Fruit fly (Drosophila melanogaster) whole organism, embryonic: Measurements from ENCODE around the gene CG43054.

Experiments
- Adf1 ChIP-seq: fragments of 200-800 bp; sonication (Bioruptor generic); IDR thresholded peaks from 2 replicates; pipeline ENCODE4 v1.3.6; 2022; ENCODE audit warnings: missing biosample characterization, missing genetic modification characterization
- Asciz ChIP-seq: fragments of 200-800 bp; sonication (Bioruptor generic); optimal IDR thresholded peaks from 2 replicates; lab custom pipeline; 2017; ENCODE audit warnings: missing biosample characterization, mild to moderate bottlenecking, missing genetic modification characterization, missing genetic modification reagents
- Bgb ChIP-seq: fragments of 200-800 bp; sonication (Bioruptor generic); IDR thresholded peaks from 2 replicates; pipeline ENCODE4 v1.3.6; 2022; ENCODE audit warnings: missing biosample characterization, missing genetic modification characterization; ENCODE audit not compliant: partially characterized antibody
- CG10462 ChIP-seq: fragments of 200-800 bp; sonication (Bioruptor generic); optimal IDR thresholded peaks from 2 replicates; lab custom pipeline; 2016; ENCODE audit warnings: missing biosample characterization, missing genetic modification characterization
- CG10543 ChIP-seq: fragments of 200-800 bp; sonication (Bioruptor generic); optimal IDR thresholded peaks from 3 replicates; lab custom pipeline; 2017; ENCODE audit warnings: missing biosample characterization, mild to moderate bottlenecking, missing genetic modification characterization, moderate library complexity
- CG11398 ChIP-seq: fragments of 200-800 bp; sonication (Bioruptor generic); optimal IDR thresholded peaks from 2 replicates; lab custom pipeline; 2016; ENCODE audit warnings: missing biosample characterization, missing genetic modification characterization
- CG12104 ChIP-seq: fragments of 200-800 bp; sonication (Bioruptor generic); optimal IDR thresholded peaks from 3 replicates; lab custom pipeline; 2016; ENCODE audit warnings: missing biosample characterization, missing genetic modification characterization
- CG12299 ChIP-seq: fragments of 200-800 bp; sonication (Bioruptor generic); optimal IDR thresholded peaks from 2 replicates; lab custom pipeline; 2018; ENCODE audit warnings: missing biosample characterization, mild to moderate bottlenecking, missing genetic modification characterization
- CG13296 ChIP-seq: fragments of 200-800 bp; sonication (Bioruptor generic); optimal IDR thresholded peaks from 3 replicates; lab custom pipeline; 2018; ENCODE audit warnings: missing biosample characterization, mild to moderate bottlenecking, missing genetic modification characterization
- CG13424 ChIP-seq: fragments of 200-800 bp; sonication (Bioruptor generic); optimal IDR thresholded peaks from 2 replicates; lab custom pipeline; 2019; ENCODE audit warnings: missing biosample characterization, mild to moderate bottlenecking, missing genetic modification characterization, moderate library complexity
- CG16779 ChIP-seq: fragments of 200-800 bp; sonication (Bioruptor generic); IDR thresholded peaks from 2 replicates; pipeline ENCODE4 v1.3.6; 2022; ENCODE audit warnings: missing biosample characterization, missing genetic modification characterization
- CG17385 ChIP-seq: fragments of 200-800 bp; sonication (Bioruptor generic); optimal IDR thresholded peaks from 3 replicates; lab custom pipeline; 2018; ENCODE audit warnings: missing biosample characterization, mild to moderate bottlenecking, missing genetic modification characterization
- CG18619 ChIP-seq: fragments of 200-800 bp; sonication (Bioruptor generic); optimal IDR thresholded peaks from 3 replicates; lab custom pipeline; 2017; ENCODE audit warnings: missing biosample characterization, mild to moderate bottlenecking, missing genetic modification characterization
- CG31224 ChIP-seq: fragments of 200-800 bp; sonication (Bioruptor generic); IDR thresholded peaks from 2 replicates; pipeline ENCODE4 v1.3.6; 2022; ENCODE audit warnings: missing biosample characterization, missing genetic modification characterization
- CG31441 ChIP-seq: fragments of 200-800 bp; sonication (Bioruptor generic); IDR thresholded peaks from 2 replicates; pipeline ENCODE4 v1.3.6; 2022; ENCODE audit warnings: missing biosample characterization, missing genetic modification characterization
- CG3281 ChIP-seq: fragments of 200-800 bp; sonication (Bioruptor generic); optimal IDR thresholded peaks from 3 replicates; lab custom pipeline; 2017; ENCODE audit warnings: missing biosample characterization, mild to moderate bottlenecking, missing genetic modification characterization
- CG3407 ChIP-seq: fragments of 200-800 bp; sonication (Bioruptor generic); optimal IDR thresholded peaks from 2 replicates; lab custom pipeline; 2018; ENCODE audit warnings: missing biosample characterization, mild to moderate bottlenecking, missing genetic modification characterization
- CG34376 ChIP-seq: fragments of 200-800 bp; sonication (Bioruptor generic); optimal IDR thresholded peaks from 2 replicates; lab custom pipeline; 2018; ENCODE audit warnings: missing biosample characterization, mild to moderate bottlenecking, missing genetic modification characterization
- CG34422 ChIP-seq: fragments of 200-800 bp; sonication (Bioruptor generic); IDR thresholded peaks from 3 replicates; pipeline ENCODE4 v1.3.6; 2022; ENCODE audit warnings: missing biosample characterization, missing genetic modification characterization
- CG43689 ChIP-seq: fragments of 200-800 bp; sonication (Bioruptor generic); IDR thresholded peaks from 2 replicates; pipeline ENCODE4 v1.3.6; 2022; ENCODE audit warnings: missing biosample characterization, missing genetic modification characterization
- CG7357 ChIP-seq: fragments of 200-800 bp; sonication (Bioruptor generic); IDR thresholded peaks from 3 replicates; pipeline ENCODE4 v1.3.6; 2022; ENCODE audit warnings: missing biosample characterization, missing genetic modification characterization
- CG7786 ChIP-seq: fragments of 200-800 bp; sonication (Bioruptor generic); optimal IDR thresholded peaks from 2 replicates; lab custom pipeline; 2016; ENCODE audit warnings: missing biosample characterization, missing genetic modification characterization
- CG9797 ChIP-seq: fragments of 200-800 bp; sonication (Bioruptor generic); optimal IDR thresholded peaks from 3 replicates; lab custom pipeline; 2018; ENCODE audit warnings: missing biosample characterization, mild to moderate bottlenecking, missing genetic modification characterization
- D ChIP-seq, 2 experiments: fragments of 200-800 bp in 1 of 2; fragments of >200 bp in 1 of 2; sonication (Bioruptor generic) in 1 of 2; optimal IDR thresholded peaks; 2 replicates in 1 of 2; 3 replicates in 1 of 2; lab custom pipeline; 2017; ENCODE audit warnings: mild to moderate bottlenecking in 1 of 2, missing biosample characterization in 1 of 2, missing genetic modification characterization in 1 of 2, missing genetic modification reagents in 1 of 2
- Drgx ChIP-seq: fragments of 200-800 bp; sonication (Bioruptor generic); IDR thresholded peaks from 2 replicates; pipeline ENCODE4 v1.3.6; 2022; ENCODE audit warnings: missing biosample characterization, missing genetic modification characterization
- HHEX ChIP-seq: fragments of 200-800 bp; sonication (Bioruptor generic); optimal IDR thresholded peaks from 3 replicates; lab custom pipeline; 2017; ENCODE audit warnings: missing biosample characterization, mild to moderate bottlenecking, missing genetic modification characterization, missing genetic modification reagents
- Myb ChIP-seq: fragments of 200-800 bp; sonication (Bioruptor generic); optimal IDR thresholded peaks from 2 replicates; lab custom pipeline; 2016; ENCODE audit warnings: missing biosample characterization, missing genetic modification characterization
- NC2β ChIP-seq: fragments of 200-800 bp; sonication (Bioruptor generic); optimal IDR thresholded peaks from 2 replicates; lab custom pipeline; 2016; ENCODE audit warnings: missing biosample characterization, missing genetic modification characterization
- NK7.1 ChIP-seq: fragments of 200-800 bp; sonication (Bioruptor generic); optimal IDR thresholded peaks from 3 replicates; lab custom pipeline; 2016; ENCODE audit warnings: missing biosample characterization, missing genetic modification characterization
- YL-1 ChIP-seq: fragments of 200-800 bp; sonication (Bioruptor generic); optimal IDR thresholded peaks from 3 replicates; lab custom pipeline; 2017; ENCODE audit warnings: missing biosample characterization, mild to moderate bottlenecking, missing genetic modification characterization
- ac ChIP-seq: fragments of 200-800 bp; sonication (Bioruptor generic); optimal IDR thresholded peaks from 3 replicates; lab custom pipeline; 2017; ENCODE audit warnings: missing biosample characterization, mild to moderate bottlenecking, missing genetic modification characterization
- bcd ChIP-seq: fragments of 200-800 bp; sonication (Bioruptor generic); optimal IDR thresholded peaks from 2 replicates; lab custom pipeline; 2017; ENCODE audit warnings: missing biosample characterization, mild to moderate bottlenecking, missing genetic modification characterization
- cas ChIP-seq: fragments of 200-800 bp; sonication (Bioruptor generic); IDR thresholded peaks from 2 replicates; pipeline ENCODE4 v1.3.6; 2022; ENCODE audit warnings: missing biosample characterization, missing genetic modification characterization
- chn ChIP-seq: fragments of 200-800 bp; sonication (Bioruptor generic); optimal IDR thresholded peaks from 2 replicates; lab custom pipeline; 2016; ENCODE audit warnings: missing biosample characterization, missing genetic modification characterization
- crol ChIP-seq: fragments of 200-800 bp; sonication (Bioruptor generic); IDR thresholded peaks from 2 replicates; pipeline ENCODE4 v1.3.6; 2022; ENCODE audit warnings: missing biosample characterization, missing genetic modification characterization
- dpn ChIP-seq, 2 experiments: fragments of 200-800 bp; sonication (Bioruptor generic); optimal IDR thresholded peaks; 3 replicates each; lab custom pipeline; 2016; ENCODE audit warnings: missing biosample characterization in 2 of 2, missing genetic modification characterization in 2 of 2
- fru ChIP-seq: fragments of >200 bp; optimal IDR thresholded peaks from 2 replicates; lab custom pipeline; 2017
- fu2 ChIP-seq: fragments of 200-800 bp; sonication (Bioruptor generic); optimal IDR thresholded peaks from 2 replicates; lab custom pipeline; 2016; ENCODE audit warnings: missing biosample characterization, missing genetic modification characterization
- gcm ChIP-seq: fragments of 200-800 bp; sonication (Bioruptor generic); optimal IDR thresholded peaks from 2 replicates; lab custom pipeline; 2019; ENCODE audit warnings: missing biosample characterization, mild to moderate bottlenecking, missing genetic modification characterization, moderate library complexity
- gfzf ChIP-seq: fragments of 200-800 bp; sonication (Bioruptor generic); optimal IDR thresholded peaks from 2 replicates; lab custom pipeline; 2016; ENCODE audit warnings: missing biosample characterization, mild to moderate bottlenecking, missing genetic modification characterization, moderate library complexity
- kah ChIP-seq: fragments of 200-800 bp; sonication (Bioruptor generic); optimal IDR thresholded peaks from 2 replicates; lab custom pipeline; 2018; ENCODE audit warnings: missing biosample characterization, mild to moderate bottlenecking, missing genetic modification characterization
- lilli ChIP-seq: fragments of 200-800 bp; sonication (Bioruptor generic); optimal IDR thresholded peaks from 3 replicates; lab custom pipeline; 2016; ENCODE audit warnings: missing biosample characterization, missing genetic modification characterization
- pnt ChIP-seq: fragments of 200-800 bp; sonication (Bioruptor generic); optimal IDR thresholded peaks from 3 replicates; lab custom pipeline; 2016; ENCODE audit warnings: missing biosample characterization, missing genetic modification characterization
- prd ChIP-seq, 3 experiments: fragments of >200 bp in 2 of 3; fragments of 200-800 bp in 1 of 3; sonication (Bioruptor generic) in 1 of 3; optimal IDR thresholded peaks in 2 of 3; IDR thresholded peaks in 1 of 3; 2 replicates in 2 of 3; 3 replicates in 1 of 3; pipeline versions ENCODE4 v1.3.6 to Lab custom; 2017 to 2022; ENCODE audit warnings: missing biosample characterization in 1 of 3, missing genetic modification characterization in 1 of 3
- seq ChIP-seq: fragments of 200-800 bp; sonication (Bioruptor generic); IDR thresholded peaks from 2 replicates; pipeline ENCODE4 v1.3.6; 2022; ENCODE audit warnings: missing biosample characterization, missing genetic modification characterization
- slbo ChIP-seq: fragments of 200-800 bp; sonication (Bioruptor generic); IDR thresholded peaks from 2 replicates; pipeline ENCODE4 v1.3.6; 2022; ENCODE audit warnings: missing biosample characterization, missing genetic modification characterization
- tap ChIP-seq: fragments of 200-800 bp; optimal IDR thresholded peaks from 3 replicates; lab custom pipeline; 2019; ENCODE audit warnings: missing biosample characterization, mild to moderate bottlenecking, missing genetic modification characterization, moderate library complexity
- usp ChIP-seq: fragments of >200 bp; optimal IDR thresholded peaks from 2 replicates; lab custom pipeline; 2017; ENCODE audit warnings: missing biosample characterization, missing genetic modification characterization
- vfl ChIP-seq: fragments of 200-800 bp; sonication (Bioruptor generic); optimal IDR thresholded peaks from 2 replicates; lab custom pipeline; 2016; ENCODE audit warnings: missing biosample characterization, missing genetic modification characterization

CG43054 gene

dm6 chr2L:17588173-17589082 is 39.2 kb upstream of the CG43054 start (continued):
- TF ChIP-seq CG18619 (GFP tag; lab: Kevin White, UChicago) = peak; percentile 35
- TF ChIP-seq NC2β (GFP tag; lab: Kevin White, UChicago) = no peak
- TF ChIP-seq Asciz (GFP tag; lab: Kevin White, UChicago) = peak; percentile 4
- no peak for TF ChIP-seq CG9797 (GFP tag; lab: Kevin White, UChicago)
- no peak for TF ChIP-seq kah (GFP tag; lab: Kevin White, UChicago)
- TF ChIP-seq CG34376 (GFP tag; lab: Kevin White, UChicago) = no peak
- no peak for TF ChIP-seq Bgb
- no peak for TF ChIP-seq gfzf (GFP tag; lab: Kevin White, UChicago)
- TF ChIP-seq dpn (GFP tag; optimal IDR thresholded peaks at IDR 0.05; lab: Kevin White, UChicago) = no peak
- no peak for TF ChIP-seq usp (GFP tag; lab: Kevin White, UChicago)
- no peak for TF ChIP-seq cas (GFP tag; lab: Robert Waterston, UW)
- no peak for TF ChIP-seq prd (optimal IDR thresholded peaks at IDR 0.05; lab: Kevin White, UChicago)
- TF ChIP-seq prd (GFP tag; IDR thresholded peaks at IDR 0.05; lab: Robert Waterston, UW) = no peak
- TF ChIP-seq CG31224 = peak; percentile 38; the same call in 1 of the 2 replicates
- TF ChIP-seq Drgx (GFP tag; lab: Robert Waterston, UW) = no peak
- peak; percentile 81 for TF ChIP-seq CG31441 (GFP tag; lab: Robert Waterston, UW)
- TF ChIP-seq ac = no peak
- TF ChIP-seq fu2 (GFP tag; lab: Kevin White, UChicago) = no peak
- TF ChIP-seq crol (GFP tag; lab: Robert Waterston, UW) = peak; percentile 64
- TF ChIP-seq CG11398 (GFP tag; lab: Kevin White, UChicago) = no peak
- no peak for TF ChIP-seq D (optimal IDR thresholded peaks at IDR 0.05; lab: Kevin White, UChicago)
- no peak for TF ChIP-seq D (GFP tag; optimal IDR thresholded peaks at IDR 0.05; lab: Kevin White, UChicago)
- TF ChIP-seq CG43689 (GFP tag; lab: Robert Waterston, UW) = no peak
- peak; percentile 69 for TF ChIP-seq CG13424 (tag; lab: Kevin White, UChicago)
- no peak for TF ChIP-seq CG12299 (tag; lab: Kevin White, UChicago)
- TF ChIP-seq pnt = no peak
- TF ChIP-seq seq (GFP tag; lab: Robert Waterston, UW) = peak; percentile 54; the same call in 1 of the 2 replicates
- no peak for TF ChIP-seq slbo
- TF ChIP-seq fru (lab: Kevin White, UChicago) = no peak
- TF ChIP-seq CG10462 (GFP tag; lab: Kevin White, UChicago) = no peak
- TF ChIP-seq CG7786 = no peak
- TF ChIP-seq NK7.1 = no peak
- TF ChIP-seq CG7357 (GFP tag; lab: Robert Waterston, UW) = no peak
- peak; percentile 20 for TF ChIP-seq CG13296 (GFP tag; lab: Kevin White, UChicago)
- no peak for TF ChIP-seq vfl
- no peak for TF ChIP-seq gcm (GFP tag; lab: Kevin White, UChicago)
- TF ChIP-seq CG16779 (GFP tag; lab: Robert Waterston, UW) = no peak
- TF ChIP-seq bcd (GFP tag; lab: Kevin White, UChicago) = peak; percentile 21
- TF ChIP-seq CG3407 (GFP tag; lab: Kevin White, UChicago) = no peak
- no peak for TF ChIP-seq CG10543 (GFP tag; lab: Kevin White, UChicago)
- no peak for TF ChIP-seq YL-1 (GFP tag; lab: Kevin White, UChicago)
- TF ChIP-seq Myb (GFP tag; lab: Kevin White, UChicago) = no peak
- TF ChIP-seq chn (GFP tag; lab: Kevin White, UChicago) = no peak
- TF ChIP-seq tap (tag; lab: Kevin White, UChicago) = peak; percentile 7
- no peak for TF ChIP-seq HHEX (GFP tag; lab: Kevin White, UChicago)
- TF ChIP-seq lilli (GFP tag; lab: Kevin White, UChicago) = no peak
- TF ChIP-seq Adf1 = no peak
- no peak for TF ChIP-seq CG34422 (GFP tag; lab: Robert Waterston, UW)
- peak; percentile 10 for TF ChIP-seq CG3281 (GFP tag; lab: Kevin White, UChicago)
- TF ChIP-seq CG17385 (GFP tag; lab: Kevin White, UChicago) = peak; percentile 55
- peak; percentile 33 for TF ChIP-seq CG12104 (GFP tag; lab: Kevin White, UChicago)
